Fruit fly (Drosophila melanogaster) whole organism, embryonic: ENCODE results near the gene fkh.
A peak's percentile ranks its signal among the peaks of the same experiment; 100 is the strongest.

Experiments used
- Bteb2 ChIP-seq: fragments of 200-800 bp; sonication (Bioruptor generic); optimal IDR thresholded peaks from 2 replicates; lab custom pipeline; 2016; ENCODE audit warnings: missing biosample characterization, missing genetic modification characterization
- C15 ChIP-seq: fragments of 200-800 bp; sonication (Bioruptor generic); IDR thresholded peaks from 3 replicates; pipeline ENCODE4 v1.3.6; 2022; ENCODE audit warnings: missing biosample characterization, missing genetic modification characterization
- CG11093 ChIP-seq: fragments of 200-800 bp; sonication (Bioruptor generic); IDR thresholded peaks from 3 replicates; pipeline ENCODE4 v1.3.6; 2022; ENCODE audit warnings: missing biosample characterization, missing genetic modification characterization
- CG12155 ChIP-seq: fragments of 200-800 bp; sonication (Bioruptor generic); optimal IDR thresholded peaks from 3 replicates; lab custom pipeline; 2016; ENCODE audit warnings: missing biosample characterization, missing genetic modification characterization
- CG12744 ChIP-seq: fragments of 200-800 bp; sonication (Bioruptor generic); optimal IDR thresholded peaks from 2 replicates; lab custom pipeline; 2016; ENCODE audit warnings: missing biosample characterization, missing genetic modification characterization
- CG13424 ChIP-seq: fragments of 200-800 bp; sonication (Bioruptor generic); optimal IDR thresholded peaks from 2 replicates; lab custom pipeline; 2019; ENCODE audit warnings: missing biosample characterization, mild to moderate bottlenecking, missing genetic modification characterization, moderate library complexity
- CG13894 ChIP-seq: fragments of 200-800 bp; sonication (Bioruptor generic); optimal IDR thresholded peaks from 3 replicates; lab custom pipeline; 2018; ENCODE audit warnings: missing biosample characterization, mild to moderate bottlenecking, missing genetic modification characterization, moderate library complexity
- CG15479 ChIP-seq: fragments of 200-800 bp; sonication (Bioruptor generic); optimal IDR thresholded peaks from 3 replicates; lab custom pipeline; 2019; ENCODE audit warnings: missing biosample characterization, mild to moderate bottlenecking, missing genetic modification characterization, moderate library complexity
- CG1647 ChIP-seq: fragments of 200-800 bp; sonication (Bioruptor generic); optimal IDR thresholded peaks from 3 replicates; lab custom pipeline; 2016; ENCODE audit warnings: missing biosample characterization, missing genetic modification characterization
- CG16779 ChIP-seq: fragments of 200-800 bp; sonication (Bioruptor generic); IDR thresholded peaks from 2 replicates; pipeline ENCODE4 v1.3.6; 2022; ENCODE audit warnings: missing biosample characterization, missing genetic modification characterization
- CG16863 ChIP-seq: fragments of 200-800 bp; sonication (Bioruptor generic); optimal IDR thresholded peaks from 3 replicates; lab custom pipeline; 2016; ENCODE audit warnings: missing biosample characterization, missing genetic modification characterization
- CG17359 ChIP-seq: fragments of 200-800 bp; sonication (Bioruptor generic); optimal IDR thresholded peaks from 3 replicates; lab custom pipeline; 2018; ENCODE audit warnings: missing biosample characterization, mild to moderate bottlenecking, missing genetic modification characterization, moderate library complexity
- CG17829 ChIP-seq: fragments of 200-800 bp; optimal IDR thresholded peaks from 2 replicates; lab custom pipeline; 2019; ENCODE audit warnings: missing biosample characterization, mild to moderate bottlenecking, missing genetic modification characterization, moderate library complexity
- CG2875 ChIP-seq: fragments of 200-800 bp; sonication (Bioruptor generic); optimal IDR thresholded peaks from 2 replicates; lab custom pipeline; 2017; ENCODE audit warnings: missing biosample characterization, mild to moderate bottlenecking, missing genetic modification characterization, missing genetic modification reagents
- CG4820 ChIP-seq: fragments of 200-800 bp; sonication (Bioruptor generic); optimal IDR thresholded peaks from 3 replicates; lab custom pipeline; 2016; ENCODE audit warnings: missing biosample characterization, missing genetic modification characterization
- CG6683 ChIP-seq: fragments of 200-800 bp; sonication (Bioruptor generic); optimal IDR thresholded peaks from 2 replicates; lab custom pipeline; 2017; ENCODE audit warnings: missing biosample characterization, mild to moderate bottlenecking, missing genetic modification characterization, missing genetic modification reagents
- CG6689 ChIP-seq: fragments of 200-800 bp; sonication (Bioruptor generic); IDR thresholded peaks from 2 replicates; pipeline ENCODE4 v1.3.6; 2022; ENCODE audit warnings: missing biosample characterization, missing genetic modification characterization
- CG7786 ChIP-seq: fragments of 200-800 bp; sonication (Bioruptor generic); optimal IDR thresholded peaks from 2 replicates; lab custom pipeline; 2016; ENCODE audit warnings: missing biosample characterization, missing genetic modification characterization
- CG8765 ChIP-seq: fragments of 200-800 bp; sonication (Bioruptor generic); IDR thresholded peaks from 2 replicates; pipeline ENCODE4 v1.3.6; 2022; ENCODE audit warnings: missing biosample characterization, missing genetic modification characterization
- CG9437 ChIP-seq: fragments of 200-800 bp; sonication (Bioruptor generic); optimal IDR thresholded peaks from 2 replicates; lab custom pipeline; 2018; ENCODE audit warnings: missing biosample characterization, mild to moderate bottlenecking, missing genetic modification characterization
- CG9727 ChIP-seq: fragments of 200-800 bp; sonication (Bioruptor generic); optimal IDR thresholded peaks from 3 replicates; lab custom pipeline; 2017; ENCODE audit warnings: missing biosample characterization, mild to moderate bottlenecking, missing genetic modification characterization
- CG9797 ChIP-seq: fragments of 200-800 bp; sonication (Bioruptor generic); optimal IDR thresholded peaks from 3 replicates; lab custom pipeline; 2018; ENCODE audit warnings: missing biosample characterization, mild to moderate bottlenecking, missing genetic modification characterization
- CG9876 ChIP-seq: fragments of 200-800 bp; sonication (Bioruptor generic); optimal IDR thresholded peaks from 2 replicates; lab custom pipeline; 2016; ENCODE audit warnings: missing biosample characterization, missing genetic modification characterization
- Deaf1 ChIP-seq: fragments of 200-800 bp; optimal IDR thresholded peaks from 3 replicates; lab custom pipeline; 2019; ENCODE audit warnings: missing biosample characterization, mild to moderate bottlenecking, missing genetic modification characterization, moderate library complexity
- E2f2 ChIP-seq: fragments of 200-800 bp; sonication (Bioruptor generic); IDR thresholded peaks from 2 replicates; pipeline ENCODE4 v1.3.6; 2022; ENCODE audit warnings: missing biosample characterization, missing genetic modification characterization
- Fer3 ChIP-seq: fragments of 200-800 bp; sonication (Bioruptor generic); optimal IDR thresholded peaks from 2 replicates; lab custom pipeline; 2018; ENCODE audit warnings: missing biosample characterization, mild to moderate bottlenecking, missing genetic modification characterization, moderate library complexity
- HLHmδ ChIP-seq: fragments of 200-800 bp; sonication (Bioruptor generic); optimal IDR thresholded peaks from 2 replicates; lab custom pipeline; 2018; ENCODE audit warnings: missing biosample characterization, mild to moderate bottlenecking, missing genetic modification characterization, moderate library complexity
- Six4 ChIP-seq: fragments of 200-800 bp; sonication (Bioruptor generic); optimal IDR thresholded peaks from 2 replicates; lab custom pipeline; 2016; ENCODE audit warnings: missing biosample characterization, missing genetic modification characterization
- Tbp ChIP-seq: fragments of >200 bp; optimal IDR thresholded peaks from 2 replicates; lab custom pipeline; 2018; ENCODE audit warnings: missing biosample characterization, missing genetic modification characterization
- abd-A ChIP-seq: fragments of 200-800 bp; sonication (Bioruptor generic); optimal IDR thresholded peaks from 3 replicates; lab custom pipeline; 2019; ENCODE audit warnings: missing biosample characterization, mild to moderate bottlenecking, missing genetic modification characterization, moderate library complexity
- aop ChIP-seq: fragments of 200-800 bp; sonication (Bioruptor generic); IDR thresholded peaks from 2 replicates; pipeline ENCODE4 v1.3.6; 2022; ENCODE audit warnings: missing biosample characterization, missing genetic modification characterization
- bowl ChIP-seq: fragments of 200-800 bp; sonication (Bioruptor generic); IDR thresholded peaks from 2 replicates; pipeline ENCODE4 v1.3.6; 2022; ENCODE audit warnings: missing biosample characterization, missing genetic modification characterization
- chm ChIP-seq: fragments of 200-800 bp; sonication (Bioruptor generic); IDR thresholded peaks from 2 replicates; pipeline ENCODE4 v1.3.6; 2022; ENCODE audit warnings: missing biosample characterization, missing genetic modification characterization
- ci ChIP-seq: fragments of 200-800 bp; sonication (Bioruptor generic); IDR thresholded peaks from 3 replicates; pipeline ENCODE4 v1.3.6; 2022; ENCODE audit warnings: missing biosample characterization, missing genetic modification characterization
- en ChIP-seq: fragments of 200-800 bp; sonication (Bioruptor generic); optimal IDR thresholded peaks from 2 replicates; lab custom pipeline; 2016; ENCODE audit warnings: missing biosample characterization, missing genetic modification characterization
- fd102C ChIP-seq: fragments of 200-800 bp; sonication (Bioruptor generic); optimal IDR thresholded peaks from 2 replicates; lab custom pipeline; 2018; ENCODE audit warnings: missing biosample characterization, mild to moderate bottlenecking, missing genetic modification characterization, moderate library complexity
- grn ChIP-seq: fragments of 200-800 bp; sonication (Bioruptor generic); optimal IDR thresholded peaks from 3 replicates; lab custom pipeline; 2017; ENCODE audit warnings: missing biosample characterization, missing genetic modification characterization
- gsb-n ChIP-seq: fragments of 200-800 bp; sonication (Bioruptor generic); optimal IDR thresholded peaks from 3 replicates; lab custom pipeline; 2018; ENCODE audit warnings: missing biosample characterization, mild to moderate bottlenecking, missing genetic modification characterization
- h ChIP-seq: fragments of >200 bp; optimal IDR thresholded peaks from 2 replicates; lab custom pipeline; 2017
- ind ChIP-seq: fragments of 200-800 bp; sonication (Bioruptor generic); optimal IDR thresholded peaks from 3 replicates; lab custom pipeline; 2016; ENCODE audit warnings: missing biosample characterization, missing genetic modification characterization
- inv ChIP-seq: fragments of 200-800 bp; sonication (Bioruptor generic); IDR thresholded peaks from 2 replicates; pipeline ENCODE4 v1.3.6; 2022; ENCODE audit warnings: missing biosample characterization, missing genetic modification characterization; ENCODE audit not compliant: partially characterized antibody
- lola ChIP-seq, 3 experiments: fragments of >200 bp in 2 of 3; fragments of 200-800 bp in 1 of 3; sonication (Bioruptor generic) in 1 of 3; optimal IDR thresholded peaks; 2 replicates each; lab custom pipeline; 2017 to 2019; ENCODE audit warnings: missing biosample characterization in 3 of 3, missing genetic modification characterization in 3 of 3, mild to moderate bottlenecking in 1 of 3, moderate library complexity in 1 of 3
- p53 ChIP-seq: fragments of 200-800 bp; sonication (Bioruptor generic); optimal IDR thresholded peaks from 2 replicates; lab custom pipeline; 2016; ENCODE audit warnings: missing biosample characterization, missing genetic modification characterization
- pfk ChIP-seq: fragments of 200-800 bp; sonication (Bioruptor generic); optimal IDR thresholded peaks from 2 replicates; lab custom pipeline; 2018; ENCODE audit warnings: missing biosample characterization, mild to moderate bottlenecking, missing genetic modification characterization, moderate library complexity
- phol ChIP-seq: fragments of 200-800 bp; sonication (Bioruptor generic); optimal IDR thresholded peaks from 3 replicates; lab custom pipeline; 2018; ENCODE audit warnings: missing biosample characterization, mild to moderate bottlenecking, missing genetic modification characterization, moderate library complexity
- slou ChIP-seq: fragments of 200-800 bp; sonication (Bioruptor generic); optimal IDR thresholded peaks from 3 replicates; lab custom pipeline; 2016; ENCODE audit warnings: missing biosample characterization, missing genetic modification characterization
- ssp ChIP-seq: fragments of 200-800 bp; sonication (Bioruptor generic); IDR thresholded peaks from 2 replicates; pipeline ENCODE4 v1.3.6; 2022; ENCODE audit warnings: missing biosample characterization, missing genetic modification characterization
- tll ChIP-seq, 2 experiments: fragments of 200-800 bp in 1 of 2; fragments of >200 bp in 1 of 2; sonication (Bioruptor generic) in 1 of 2; optimal IDR thresholded peaks; 2 replicates each; lab custom pipeline; 2017 to 2019; ENCODE audit warnings: missing biosample characterization in 2 of 2, missing genetic modification characterization in 2 of 2, mild to moderate bottlenecking in 1 of 2, moderate library complexity in 1 of 2
- tna ChIP-seq: fragments of 200-800 bp; sonication (Bioruptor generic); IDR thresholded peaks from 2 replicates; pipeline ENCODE4 v1.3.6; 2022; ENCODE audit warnings: missing biosample characterization, missing genetic modification characterization; ENCODE audit not compliant: partially characterized antibody
- wor ChIP-seq: fragments of 200-800 bp; sonication (Bioruptor generic); IDR thresholded peaks from 2 replicates; pipeline ENCODE4 v1.3.6; 2022; ENCODE audit warnings: missing biosample characterization, missing genetic modification characterization
- yki ChIP-seq: fragments of >200 bp; optimal IDR thresholded peaks from 3 replicates; lab custom pipeline; 2018

Gene fkh

DNA sequence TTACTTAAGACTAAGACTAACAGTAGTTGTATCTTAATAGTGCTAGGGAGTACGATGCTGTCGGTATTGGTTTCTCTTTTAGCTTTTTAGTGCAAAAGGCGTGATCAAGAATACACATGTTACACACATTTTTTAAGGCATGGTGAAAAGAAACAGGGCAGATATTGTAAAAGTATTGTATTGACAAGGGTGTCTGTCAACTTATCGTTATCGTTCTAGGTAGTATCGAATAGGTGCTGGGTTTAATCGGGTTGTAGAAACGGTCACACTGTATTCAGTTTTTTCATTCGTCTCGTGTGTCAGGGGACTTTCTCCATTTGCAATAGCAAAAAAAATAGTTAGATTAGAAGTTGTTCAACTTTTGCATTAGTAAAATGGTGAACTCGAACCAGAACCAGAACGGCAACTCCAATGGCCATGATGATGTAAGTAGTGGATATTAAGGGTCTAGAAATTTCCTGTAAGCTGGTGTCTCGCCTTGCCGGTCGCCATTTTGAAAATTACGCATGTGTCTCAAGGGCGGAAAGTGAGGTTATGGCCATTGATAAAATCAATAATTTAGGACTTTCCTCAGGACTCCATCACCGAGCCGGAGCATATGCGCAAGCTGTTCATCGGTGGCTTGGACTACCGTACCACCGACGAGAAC, 15.2 kb upstream of the fkh start (continued):
- TF ChIP-seq gsb-n (tag; lab: Kevin White, UChicago) (no peak), tna (GFP tag; lab: Robert Waterston, UW) (peak; percentile 59), CG9797 (peak; percentile 76), aop (GFP tag; lab: Robert Waterston, UW) (no peak), CG1647 (GFP tag; lab: Kevin White, UChicago) (no peak), Fer3 (tag; lab: Kevin White, UChicago) (no peak), ind (GFP tag; lab: Kevin White, UChicago) (no peak), ci (GFP tag; lab: Robert Waterston, UW) (peak; percentile 23; the same call in 1 of the 3 replicates), CG9727 (no peak), p53 (GFP tag; lab: Kevin White, UChicago) (peak; percentile 12), CG13894 (tag; lab: Kevin White, UChicago) (peak; percentile 40), CG11093 (GFP tag; lab: Robert Waterston, UW) (no peak), Six4 (no peak), ssp (GFP tag; lab: Robert Waterston, UW) (0 out of 2 replicates have a peak, but pooled peaks have one; percentile 16), inv (GFP tag; lab: Robert Waterston, UW) (peak; percentile 43; the same call in 1 of the 2 replicates), lola (GFP tag; optimal IDR thresholded peaks at IDR 0.05; lab: Kevin White, UChicago) (no peak), slou (GFP tag; lab: Kevin White, UChicago) (no peak), CG4820 (no peak), CG16779 (GFP tag; lab: Robert Waterston, UW) (no peak), CG17359 (tag; lab: Kevin White, UChicago) (no peak), Bteb2 (GFP tag; lab: Kevin White, UChicago) (no peak), CG9437 (GFP tag; lab: Kevin White, UChicago) (no peak), CG6683 (GFP tag; lab: Kevin White, UChicago) (no peak), bowl (GFP tag; lab: Robert Waterston, UW) (no peak), phol (tag; lab: Kevin White, UChicago) (peak; percentile 99), yki (lab: Kevin White, UChicago) (no peak), CG12744 (no peak), pfk (GFP tag; lab: Kevin White, UChicago) (peak; percentile 68), h (lab: Kevin White, UChicago) (no peak), chm (GFP tag; lab: Robert Waterston, UW) (peak; percentile 60), CG16863 (no peak), CG13424 (tag; lab: Kevin White, UChicago) (no peak), abd-A (tag; lab: Kevin White, UChicago) (no peak), Deaf1 (no peak), CG9876 (GFP tag; lab: Kevin White, UChicago) (no peak), CG8765 (GFP tag; lab: Robert Waterston, UW) (no peak), grn (GFP tag; lab: Kevin White, UChicago) (peak; percentile 13), HLHmδ (GFP tag; lab: Kevin White, UChicago) (no peak), E2f2 (GFP tag; lab: Robert Waterston, UW) (0 out of 2 replicates have a peak, but pooled peaks have one; percentile 19), C15 (no peak), CG12155 (GFP tag; lab: Kevin White, UChicago) (no peak), CG2875 (GFP tag; lab: Kevin White, UChicago) (no peak), CG15479 (no peak), fd102C (GFP tag; lab: Kevin White, UChicago) (no peak), CG7786 (no peak), en (no peak), Tbp (peak; percentile 58), tll (GFP tag; optimal IDR thresholded peaks at IDR 0.05; lab: Kevin White, UChicago) (no peak), wor (GFP tag; lab: Robert Waterston, UW) (no peak), CG17829 (tag; lab: Kevin White, UChicago) (peak; percentile 16), CG6689 (GFP tag; lab: Robert Waterston, UW) (no peak)
